Fruit fly (Drosophila melanogaster): ENCODE data around the gene CG13692.

The CG13692 gene

DNA sequence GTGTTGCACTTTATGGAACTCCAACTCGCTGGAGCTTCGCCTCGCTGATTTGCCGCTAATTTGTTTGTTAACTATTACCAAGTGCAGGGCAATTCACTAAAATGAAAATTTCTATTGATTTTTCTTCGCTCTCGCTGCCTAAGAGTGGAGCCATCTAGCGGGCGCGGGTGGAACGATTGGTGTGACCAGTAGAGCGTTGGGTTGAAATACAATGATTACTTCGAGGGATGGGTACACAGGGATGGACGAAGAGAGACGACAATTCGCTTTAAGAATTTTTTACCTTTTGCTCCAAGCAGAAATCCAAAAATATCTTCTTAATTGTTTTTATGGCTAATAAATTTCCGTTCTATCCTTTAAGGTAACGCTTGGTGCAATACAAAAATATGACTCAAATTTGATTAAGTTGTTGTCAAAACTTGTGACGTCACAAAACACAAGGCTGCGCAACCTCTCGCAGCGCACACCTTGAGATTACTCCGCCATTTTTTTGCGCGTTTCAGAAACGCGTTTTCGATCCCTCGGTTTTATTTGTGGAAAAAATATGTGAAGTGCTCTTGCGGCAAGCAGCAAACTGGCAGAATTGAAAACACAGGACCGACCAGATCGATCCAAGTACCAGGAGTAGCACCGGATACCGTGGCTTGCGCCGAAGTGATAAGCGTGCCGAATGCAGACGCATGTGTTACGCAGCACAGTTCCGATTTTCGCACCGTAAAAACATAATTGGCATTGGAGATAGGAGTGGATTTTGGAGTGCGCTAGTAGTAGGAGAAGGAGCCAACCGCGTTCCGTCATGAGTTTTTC lies 6.8 kb upstream of the CG13692 start, which contains the start of the genes AP-2alpha and ebi (continued):
- TF ChIP-seq CG42726 (GFP tag; IDR thresholded peaks at IDR 0.05; ENCODE audit: partially characterized antibody) (no peak), CG9876 (GFP tag; optimal IDR thresholded peaks at IDR 0.05) (peak; percentile 95), Hr51 (GFP tag; optimal IDR thresholded peaks at IDR 0.05) (peak; percentile 74 to 90), ro (GFP tag; IDR thresholded peaks at IDR 0.05) (peak; percentile 56; the same call in 1 of the 2 replicates), Atf-2 (GFP tag; optimal IDR thresholded peaks at IDR 0.05) (peak; percentile 94), gcm2 (GFP tag; optimal IDR thresholded peaks at IDR 0.05) (peak; percentile 57), kay (GFP tag; optimal IDR thresholded peaks at IDR 0.05) (peak; percentile 62), chn (GFP tag; optimal IDR thresholded peaks at IDR 0.05) (peak; percentile 94), CG7928 (GFP tag; optimal IDR thresholded peaks at IDR 0.05) (peak; percentile 98), ATbp (GFP tag; optimal IDR thresholded peaks at IDR 0.05) (peak; percentile 63), CG5180 (GFP tag; optimal IDR thresholded peaks at IDR 0.05) (peak; percentile 39), Hey (tag; optimal IDR thresholded peaks at IDR 0.05) (peak; percentile 59), crol (GFP tag; IDR thresholded peaks at IDR 0.05) (peak; percentile 76), CG8281 (tag; optimal IDR thresholded peaks at IDR 0.05) (peak; percentile 50), CG1024 (GFP tag; IDR thresholded peaks at IDR 0.05) (0 out of 2 replicates have a peak, but pooled peaks have one; percentile 24), ash1 (GFP tag; optimal IDR thresholded peaks at IDR 0.05) (no peak), nerfin-1 (tag; optimal IDR thresholded peaks at IDR 0.05) (peak; percentile 78), emc (GFP tag; optimal IDR thresholded peaks at IDR 0.05) (peak; percentile 80), CG12744 (GFP tag; optimal IDR thresholded peaks at IDR 0.05) (peak; percentile 90), Ssrp (tag; optimal IDR thresholded peaks at IDR 0.05) (peak; percentile 84), CG9437 (GFP tag; optimal IDR thresholded peaks at IDR 0.05) (peak; percentile 79), zen (tag; optimal IDR thresholded peaks at IDR 0.05) (peak; percentile 78), CG2120 (GFP tag; optimal IDR thresholded peaks at IDR 0.05) (peak; percentile 96), CG11504 (tag; optimal IDR thresholded peaks at IDR 0.05) (no peak), CG32772 (GFP tag; IDR thresholded peaks at IDR 0.05) (peak; percentile 91), CG7357 (GFP tag; IDR thresholded peaks at IDR 0.05) (peak; percentile 74; the same call in 2 of the 3 replicates), gsb (GFP tag; IDR thresholded peaks at IDR 0.05) (no peak), slp2 (GFP tag; optimal IDR thresholded peaks at IDR 0.05) (peak; percentile 91), CrebB (tag; optimal IDR thresholded peaks at IDR 0.05) (peak; percentile 68), CG1602 (GFP tag; optimal IDR thresholded peaks at IDR 0.05) (peak; percentile 88), pfk (GFP tag; optimal IDR thresholded peaks at IDR 0.05) (peak; percentile 31), Sox102F (GFP tag; optimal IDR thresholded peaks at IDR 0.05) (no peak), knrl (GFP tag; IDR thresholded peaks at IDR 0.05; ENCODE audit: partially characterized antibody) (peak; percentile 51; the same call in 1 of the 3 replicates), CG11247 (GFP tag; IDR thresholded peaks at IDR 0.05) (peak; percentile 76), vvl (GFP tag; IDR thresholded peaks at IDR 0.05) (peak; percentile 88), ken (GFP tag; IDR thresholded peaks at IDR 0.05) (peak; percentile 87), cwo (GFP tag; optimal IDR thresholded peaks at IDR 0.05) (peak; percentile 49), CG1529 (GFP tag; optimal IDR thresholded peaks at IDR 0.05) (peak; percentile 64), CG14667 (GFP tag; IDR thresholded peaks at IDR 0.05) (peak; percentile 86), CG16815 (GFP tag; optimal IDR thresholded peaks at IDR 0.05) (peak; percentile 92), btn (GFP tag; optimal IDR thresholded peaks at IDR 0.05) (peak; percentile 80), kah (GFP tag; optimal IDR thresholded peaks at IDR 0.05) (no peak), Bteb2 (GFP tag; optimal IDR thresholded peaks at IDR 0.05) (peak; percentile 83), CG6654 (GFP tag; optimal IDR thresholded peaks at IDR 0.05) (peak; percentile 39), Nf-YB (GFP tag; optimal IDR thresholded peaks at IDR 0.05) (peak; percentile 63), Sry-δ (GFP tag; optimal IDR thresholded peaks at IDR 0.05) (peak; percentile 74), CG12299 (tag; optimal IDR thresholded peaks at IDR 0.05) (peak; percentile 71), Med (GFP tag) (peak; percentile 98)

All from whole organism, embryonic.